Fruit fly (Drosophila melanogaster): Measurements from ENCODE around the gene anchor.

dm6 chr3L:17637809-17638208 is 16.2 kb downstream of the anchor start:
- TF ChIP-seq kay (GFP tag; ENCODE audit: borderline replicate concordance) (peak; percentile 90), Clk (GFP tag; optimal IDR thresholded peaks at IDR 0.05) (no peak), toe (GFP tag; optimal IDR thresholded peaks at IDR 0.05) (no peak), CG12768 (GFP tag; optimal IDR thresholded peaks at IDR 0.05) (no peak), cnc (optimal IDR thresholded peaks at IDR 0.05) (no peak), Mnt (GFP tag; optimal IDR thresholded peaks at IDR 0.05) (no peak), CG7045 (GFP tag; optimal IDR thresholded peaks at IDR 0.05) (no peak), CG11617 (GFP tag; optimal IDR thresholded peaks at IDR 0.05) (no peak)
